Fruit fly (Drosophila melanogaster): Measurements from ENCODE around the gene Fum3.
A peak's percentile ranks its signal among the peaks of the same experiment; 100 is the strongest.

DNA sequence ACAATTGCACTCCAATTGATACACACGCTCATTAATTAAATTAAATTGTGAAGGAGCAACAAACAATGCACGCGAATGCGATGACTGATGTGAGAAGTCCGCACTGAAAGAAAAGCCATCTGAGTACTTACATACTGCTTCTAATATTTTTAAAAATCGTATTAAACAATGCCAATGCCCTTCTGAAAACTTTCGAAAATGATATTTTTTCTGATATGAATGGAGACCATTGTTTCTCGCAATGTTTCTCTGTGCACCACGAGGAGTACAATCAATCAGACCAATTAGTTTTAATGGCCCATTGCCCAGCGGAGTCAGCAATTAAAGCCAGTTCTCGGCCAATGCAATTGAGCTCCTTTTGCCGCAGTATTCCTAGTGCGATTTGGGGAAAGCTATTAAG is 32.5 kb downstream of the Fum3 start:
- peak; percentile 27 for TF ChIP-seq CG6808 (GFP tag; optimal IDR thresholded peaks at IDR 0.05)
- TF ChIP-seq CG15336 (GFP tag; IDR thresholded peaks at IDR 0.05) = peak; percentile 16; the same call in 1 of the 2 replicates
